Worm (Caenorhabditis elegans): Measurements from ENCODE around the gene srd-10.

DNA sequence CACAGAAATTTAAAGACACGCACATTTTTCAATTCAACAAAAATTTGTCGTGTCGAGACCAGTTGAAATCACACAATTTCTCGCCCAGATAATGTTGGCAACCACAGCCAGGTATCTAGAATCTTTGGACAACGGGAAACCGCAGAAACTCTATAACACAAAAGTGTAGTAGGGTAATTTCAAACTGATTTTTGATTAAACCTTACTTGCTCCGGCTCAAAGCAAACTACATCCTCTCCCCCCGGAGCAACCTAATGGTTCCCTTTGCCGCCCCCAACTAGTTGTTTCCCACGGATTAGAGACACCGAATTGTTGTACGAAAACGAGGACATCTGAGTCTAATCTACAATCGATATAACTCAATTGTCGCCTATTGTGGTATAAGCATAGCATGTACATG is 20.5 kb upstream of the srd-10 start:
- TF ChIP-seq pqm-1 (tag; optimal IDR thresholded peaks at IDR 0.05) (no peak), nhr-11 (tag; optimal IDR thresholded peaks at IDR 0.05) (no peak), nhr-12 (tag; optimal IDR thresholded peaks at IDR 0.05) (no peak), nhr-76 (tag; optimal IDR thresholded peaks at IDR 0.05) (no peak), ztf-4 (tag; optimal IDR thresholded peaks at IDR 0.05) (no peak), mdl-1 (tag; optimal IDR thresholded peaks at IDR 0.05) (no peak), nhr-77 (tag; optimal IDR thresholded peaks at IDR 0.05) (no peak), elt-1 (tag; optimal IDR thresholded peaks at IDR 0.05) (no peak), ztf-11 (tag; optimal IDR thresholded peaks at IDR 0.05) (no peak), hmg-11 (tag; optimal IDR thresholded peaks at IDR 0.05) (no peak), nhr-23 (tag; optimal IDR thresholded peaks at IDR 0.05) (no peak), tbx-2 (tag; optimal IDR thresholded peaks at IDR 0.05) (no peak)
